Worm (Caenorhabditis elegans): Measurements from ENCODE around the gene Y43C5B.2.

ce11 chrIV:10339701-10340100, 12.4 kb downstream of the Y43C5B.2 start:
- TF ChIP-seq pag-3 (tag; optimal IDR thresholded peaks at IDR 0.05; ENCODE audit: borderline replicate concordance) (no peak), pax-1 (tag; optimal IDR thresholded peaks at IDR 0.05) (no peak), ets-4 (tag; optimal IDR thresholded peaks at IDR 0.05) (no peak), nhr-11 (tag; optimal IDR thresholded peaks at IDR 0.05) (no peak), F13H6.1 (tag; optimal IDR thresholded peaks at IDR 0.05) (no peak), pha-4 (tag; optimal IDR thresholded peaks at IDR 0.05) (no peak), pqm-1 (tag; optimal IDR thresholded peaks at IDR 0.05) (no peak), tbx-7 (tag; optimal IDR thresholded peaks at IDR 0.05) (no peak), fkh-6 (tag; optimal IDR thresholded peaks at IDR 0.05) (no peak)

Data from whole organism, late embryonic.